Worm (Caenorhabditis elegans) whole organism, L3 larva: ENCODE measurements around the gene F44E2.6.
A peak's percentile ranks its signal among the peaks of the same experiment; 100 is the strongest.

Experiments
- R02D3.7 ChIP-seq: fragments of 150-350 bp; optimal IDR thresholded peaks from 2 replicates; lab custom pipeline; 2014; ENCODE audit warnings: missing biosample characterization, missing genetic modification characterization
- ZK546.5 ChIP-seq: sonication (generic microtip); optimal IDR thresholded peaks from 2 replicates; lab custom pipeline; 2017; ENCODE audit warnings: missing biosample characterization, missing genetic modification characterization
- aly-2 ChIP-seq: fragments of 150-350 bp; optimal IDR thresholded peaks from 2 replicates; lab custom pipeline; 2014; ENCODE audit warnings: missing biosample characterization, missing genetic modification characterization
- ama-1 ChIP-seq: fragments of 150-350 bp; optimal IDR thresholded peaks from 2 replicates; lab custom pipeline; 2018
- ceh-16 ChIP-seq: sonication (generic microtip); optimal IDR thresholded peaks from 2 replicates; lab custom pipeline; 2017; ENCODE audit warnings: missing biosample characterization, missing genetic modification characterization
- ceh-28 ChIP-seq: fragments of 150-350 bp; optimal IDR thresholded peaks from 2 replicates; lab custom pipeline; 2014; ENCODE audit warnings: missing biosample characterization, missing genetic modification reagents, missing genetic modification characterization
- ceh-82 ChIP-seq: fragments of 150-350 bp; optimal IDR thresholded peaks from 2 replicates; lab custom pipeline; 2014; ENCODE audit warnings: missing biosample characterization, missing genetic modification characterization
- ceh-9 ChIP-seq: sonication (generic microtip); optimal IDR thresholded peaks from 2 replicates; lab custom pipeline; 2018; ENCODE audit warnings: missing biosample characterization, missing genetic modification characterization
- daf-12 ChIP-seq: fragments of 150-350 bp; optimal IDR thresholded peaks from 2 replicates; lab custom pipeline; 2014; ENCODE audit warnings: missing biosample characterization, missing genetic modification reagents, missing genetic modification characterization
- egl-27 ChIP-seq: sonication (generic microtip); optimal IDR thresholded peaks from 4 replicates; lab custom pipeline; 2017; ENCODE audit warnings: missing biosample characterization, missing genetic modification reagents, missing genetic modification characterization
- egl-5 ChIP-seq: fragments of 150-350 bp; optimal IDR thresholded peaks from 2 replicates; lab custom pipeline; 2017; ENCODE audit warnings: missing biosample characterization, missing genetic modification reagents, missing genetic modification characterization, inconsistent platforms
- elt-1 ChIP-seq: fragments of 150-350 bp; optimal IDR thresholded peaks from 2 replicates; lab custom pipeline; 2014; ENCODE audit warnings: missing biosample characterization, missing genetic modification characterization
- elt-2 ChIP-seq: sonication (generic microtip); optimal IDR thresholded peaks from 2 replicates; lab custom pipeline; 2016; ENCODE audit warnings: missing genetic modification reagents, mild to moderate bottlenecking, missing genetic modification characterization, missing compliant biosample characterization
- elt-3 ChIP-seq, 3 experiments: fragments of 150-350 bp in 1 of 3; sonication (generic microtip) in 2 of 3; optimal IDR thresholded peaks; 2 replicates in 2 of 3; 4 replicates in 1 of 3; lab custom pipeline; 2014 to 2017; ENCODE audit warnings: missing biosample characterization in 3 of 3, missing genetic modification characterization in 3 of 3
- eor-1 ChIP-seq, 2 experiments: fragments of 150-350 bp; optimal IDR thresholded peaks; 2 replicates each; lab custom pipeline; 2014 to 2018; ENCODE audit warnings: missing biosample characterization in 2 of 2, missing genetic modification characterization in 2 of 2
- fkh-10 ChIP-seq: sonication (generic microtip); optimal IDR thresholded peaks from 2 replicates; lab custom pipeline; 2017; ENCODE audit warnings: missing biosample characterization, missing genetic modification reagents, missing genetic modification characterization
- fkh-2 ChIP-seq: fragments of 150-350 bp; optimal IDR thresholded peaks from 2 replicates; lab custom pipeline; 2014; ENCODE audit warnings: missing biosample characterization, missing genetic modification reagents, missing genetic modification characterization
- fos-1 ChIP-seq: fragments of 150-350 bp; optimal IDR thresholded peaks from 2 replicates; lab custom pipeline; 2014; ENCODE audit warnings: missing biosample characterization, missing genetic modification characterization
- hmg-11 ChIP-seq: sonication (generic microtip); optimal IDR thresholded peaks from 2 replicates; lab custom pipeline; 2016; ENCODE audit warnings: missing genetic modification characterization, missing compliant biosample characterization
- jun-1 ChIP-seq: fragments of 150-350 bp; optimal IDR thresholded peaks from 2 replicates; lab custom pipeline; 2014; ENCODE audit warnings: missing biosample characterization, missing genetic modification reagents, missing genetic modification characterization
- lin-15B ChIP-seq: fragments of 150-350 bp; optimal IDR thresholded peaks from 2 replicates; lab custom pipeline; 2014; ENCODE audit warnings: missing biosample characterization, missing genetic modification characterization
- lin-39 ChIP-seq: fragments of 150-350 bp; optimal IDR thresholded peaks from 2 replicates; lab custom pipeline; 2018; ENCODE audit warnings: missing biosample characterization, missing genetic modification reagents, missing genetic modification characterization
- lsy-12 ChIP-seq: sonication (generic microtip); optimal IDR thresholded peaks from 2 replicates; lab custom pipeline; 2016; ENCODE audit warnings: mild to moderate bottlenecking, missing genetic modification characterization, missing compliant biosample characterization
- mdl-1 ChIP-seq: fragments of 150-350 bp; optimal IDR thresholded peaks from 2 replicates; lab custom pipeline; 2014; ENCODE audit warnings: missing biosample characterization, missing genetic modification characterization
- mml-1 ChIP-seq: fragments of 150-350 bp; sonication (generic microtip); optimal IDR thresholded peaks from 3 replicates; lab custom pipeline; 2014; ENCODE audit warnings: missing biosample characterization, missing genetic modification characterization
- nfya-1 ChIP-seq: sonication (generic microtip); optimal IDR thresholded peaks from 2 replicates; lab custom pipeline; 2017; ENCODE audit warnings: missing genetic modification characterization, mild to moderate bottlenecking, missing compliant biosample characterization, antibody characterized with exemption, moderate library complexity; ENCODE audit not compliant: insufficient read depth
- nhr-11 ChIP-seq: fragments of 150-350 bp; optimal IDR thresholded peaks from 2 replicates; lab custom pipeline; 2014; ENCODE audit warnings: missing biosample characterization, missing genetic modification characterization
- nhr-12 ChIP-seq: fragments of 150-350 bp; optimal IDR thresholded peaks from 2 replicates; lab custom pipeline; 2014; ENCODE audit warnings: missing biosample characterization, missing genetic modification characterization
- nhr-23 ChIP-seq: fragments of 150-350 bp; optimal IDR thresholded peaks from 2 replicates; lab custom pipeline; 2014; ENCODE audit warnings: missing biosample characterization, missing genetic modification reagents, missing genetic modification characterization
- nhr-237 ChIP-seq: fragments of 150-350 bp; optimal IDR thresholded peaks from 2 replicates; lab custom pipeline; 2014; ENCODE audit warnings: missing biosample characterization, missing genetic modification characterization
- nhr-25 ChIP-seq: sonication (generic microtip); optimal IDR thresholded peaks from 2 replicates; lab custom pipeline; 2017; ENCODE audit warnings: missing biosample characterization, missing genetic modification characterization
- nhr-28 ChIP-seq: fragments of 150-350 bp; optimal IDR thresholded peaks from 2 replicates; lab custom pipeline; 2014; ENCODE audit warnings: missing biosample characterization, missing genetic modification characterization
- nhr-43 ChIP-seq: sonication (generic microtip); optimal IDR thresholded peaks from 2 replicates; lab custom pipeline; 2016; ENCODE audit warnings: mild to moderate bottlenecking, missing genetic modification characterization, missing compliant biosample characterization; ENCODE audit not compliant: poor library complexity, severe bottlenecking
- nhr-67 ChIP-seq: fragments of 150-350 bp; optimal IDR thresholded peaks from 2 replicates; lab custom pipeline; 2014; ENCODE audit warnings: missing biosample characterization, missing genetic modification characterization
- nhr-76 ChIP-seq: fragments of 150-350 bp; sonication (generic microtip); optimal IDR thresholded peaks from 5 replicates; lab custom pipeline; 2014; ENCODE audit warnings: missing biosample characterization, missing genetic modification characterization
- nhr-77 ChIP-seq: fragments of 150-350 bp; optimal IDR thresholded peaks from 2 replicates; lab custom pipeline; 2014; ENCODE audit warnings: missing biosample characterization, missing genetic modification characterization
- pha-4 ChIP-seq: fragments of 150-350 bp; optimal IDR thresholded peaks from 2 replicates; lab custom pipeline; 2014; ENCODE audit warnings: missing biosample characterization, missing genetic modification reagents, missing genetic modification characterization
- pqm-1 ChIP-seq: fragments of 150-350 bp; optimal IDR thresholded peaks from 2 replicates; lab custom pipeline; 2017; ENCODE audit warnings: missing biosample characterization, missing genetic modification characterization, inconsistent platforms
- sea-2 ChIP-seq: fragments of 150-350 bp; sonication (generic microtip); optimal IDR thresholded peaks from 4 replicates; lab custom pipeline; 2014; ENCODE audit warnings: missing biosample characterization, missing genetic modification reagents, missing genetic modification characterization
- skn-1 ChIP-seq: fragments of 150-350 bp; optimal IDR thresholded peaks from 2 replicates; lab custom pipeline; 2014; ENCODE audit warnings: missing biosample characterization, missing genetic modification characterization
- snpc-4 ChIP-seq: fragments of 150-350 bp; optimal IDR thresholded peaks from 2 replicates; lab custom pipeline; 2014; ENCODE audit warnings: missing biosample characterization, missing genetic modification characterization
- tbx-2 ChIP-seq: sonication (generic microtip); optimal IDR thresholded peaks from 2 replicates; lab custom pipeline; 2016; ENCODE audit warnings: mild to moderate bottlenecking, missing genetic modification characterization, missing compliant biosample characterization
- unc-39 ChIP-seq: sonication (generic microtip); optimal IDR thresholded peaks from 4 replicates; lab custom pipeline; 2017; ENCODE audit warnings: missing biosample characterization, missing genetic modification characterization
- unc-62 ChIP-seq: fragments of 150-350 bp; sonication (generic microtip); optimal IDR thresholded peaks from 4 replicates; lab custom pipeline; 2014; ENCODE audit warnings: missing biosample characterization, missing genetic modification reagents, missing genetic modification characterization
- zag-1 ChIP-seq: fragments of 150-350 bp; optimal IDR thresholded peaks from 2 replicates; lab custom pipeline; 2014; ENCODE audit warnings: missing biosample characterization, missing genetic modification characterization
- ztf-11 ChIP-seq: fragments of 150-350 bp; optimal IDR thresholded peaks from 2 replicates; lab custom pipeline; 2014; ENCODE audit warnings: missing biosample characterization, missing genetic modification characterization
- ztf-4 ChIP-seq: fragments of 150-350 bp; optimal IDR thresholded peaks from 2 replicates; lab custom pipeline; 2014; ENCODE audit warnings: missing biosample characterization, missing genetic modification characterization

The F44E2.6 gene

ce11 chrIII:8797211-8797733 lies 47.7 kb downstream of the F44E2.6 start:
- TF ChIP-seq daf-12 (tag; lab: Kevin White, UChicago) = no peak
- peak; percentile 34 for TF ChIP-seq egl-5
- TF ChIP-seq skn-1 (tag; lab: Kevin White, UChicago) = peak; percentile 76
- peak; percentile 71 for TF ChIP-seq unc-62 (GFP tag; lab: Kevin White, UChicago)
- peak in 1 of 3 experiments; percentile 74 for TF ChIP-seq elt-3 (tag; optimal IDR thresholded peaks at IDR 0.05; lab: Kevin White, UChicago)
- peak; percentile 44 for TF ChIP-seq R02D3.7 (tag; lab: Kevin White, UChicago)
- TF ChIP-seq eor-1 (tag; optimal IDR thresholded peaks at IDR 0.05; lab: Kevin White, UChicago) = no peak
- TF ChIP-seq ceh-9 = no peak
- TF ChIP-seq nhr-76 (tag; lab: Kevin White, UChicago) = peak; percentile 36
- TF ChIP-seq nhr-43 (tag; lab: Kevin White, UChicago) = peak; percentile 87
- TF ChIP-seq pha-4 = peak; percentile 43
- TF ChIP-seq lin-15B (tag; lab: Kevin White, UChicago) = peak; percentile 49
- peak; percentile 68 for TF ChIP-seq hmg-11 (tag; lab: Kevin White, UChicago)
- peak; percentile 27 for TF ChIP-seq egl-27 (tag; lab: Kevin White, UChicago)
- TF ChIP-seq lin-39 (tag; lab: Kevin White, UChicago) = peak; percentile 93
- TF ChIP-seq nfya-1 (tag; lab: Kevin White, UChicago) = peak; percentile 89
- peak; percentile 68 for TF ChIP-seq nhr-23 (tag; lab: Kevin White, UChicago)
- TF ChIP-seq nhr-25 (tag; lab: Kevin White, UChicago) = peak; percentile 92
- no peak for TF ChIP-seq ama-1 (lab: Kevin White, UChicago)
- TF ChIP-seq unc-39 (tag; lab: Kevin White, UChicago) = no peak
- TF ChIP-seq nhr-67 (tag; lab: Kevin White, UChicago) = no peak
- TF ChIP-seq fkh-10 = peak; percentile 73
- TF ChIP-seq nhr-237 (tag; lab: Kevin White, UChicago) = no peak
- no peak for TF ChIP-seq ZK546.5
- TF ChIP-seq ceh-28 (tag; lab: Kevin White, UChicago) = peak; percentile 83
- TF ChIP-seq nhr-11 (tag; lab: Kevin White, UChicago) = peak; percentile 5
- peak; percentile 14 for TF ChIP-seq sea-2 (GFP tag; lab: Kevin White, UChicago)
- peak; percentile 43 for TF ChIP-seq fos-1 (tag; lab: Kevin White, UChicago)
- TF ChIP-seq elt-1 (tag; lab: Kevin White, UChicago) = peak; percentile 59
- TF ChIP-seq ceh-16 (tag; lab: Kevin White, UChicago) = no peak
- peak; percentile 94 for TF ChIP-seq jun-1 (tag; lab: Kevin White, UChicago)
- peak; percentile 75 for TF ChIP-seq snpc-4 (tag; lab: Kevin White, UChicago)
- peak; percentile 96 for TF ChIP-seq elt-2 (tag; lab: Kevin White, UChicago)
- peak; percentile 75 for TF ChIP-seq tbx-2 (tag; lab: Kevin White, UChicago)
- TF ChIP-seq ceh-82 (tag; lab: Kevin White, UChicago) = peak; percentile 42
- TF ChIP-seq aly-2 (tag; lab: Kevin White, UChicago) = no peak
- TF ChIP-seq mdl-1 (tag; lab: Kevin White, UChicago) = peak; percentile 90
- TF ChIP-seq nhr-77 (tag; lab: Kevin White, UChicago) = peak; percentile 18
- TF ChIP-seq pqm-1 (tag; lab: Kevin White, UChicago) = peak; percentile 96
- TF ChIP-seq lsy-12 = peak; percentile 81
- no peak for TF ChIP-seq ztf-11
- TF ChIP-seq, all 47 proteins: peak for 30

- TF ChIP-seq nfya-1 (tag; lab: Kevin White, UChicago) = peak; percentile 97
- TF ChIP-seq nhr-43 (tag; lab: Kevin White, UChicago) = peak; percentile 97
- TF ChIP-seq tbx-2 (tag; lab: Kevin White, UChicago) = peak; percentile 93
- TF ChIP-seq lsy-12 = peak; percentile 94
- no peak for TF ChIP-seq ceh-16 (tag; lab: Kevin White, UChicago)
- peak; percentile 97 for TF ChIP-seq snpc-4 (tag; lab: Kevin White, UChicago)
- peak; percentile 96 for TF ChIP-seq mdl-1 (tag; lab: Kevin White, UChicago)
- TF ChIP-seq nhr-237 (tag; lab: Kevin White, UChicago) = no peak
- no peak for TF ChIP-seq fkh-2 (tag; lab: Kevin White, UChicago)
- peak; percentile 60 for TF ChIP-seq ama-1 (lab: Kevin White, UChicago)
- peak; percentile 68 for TF ChIP-seq egl-5
- TF ChIP-seq elt-2 (tag; lab: Kevin White, UChicago) = peak; percentile 66
- peak; percentile 71 for TF ChIP-seq lin-15B (tag; lab: Kevin White, UChicago)
- TF ChIP-seq nhr-12 (tag; lab: Kevin White, UChicago) = no peak
- peak; percentile 60 for TF ChIP-seq nhr-77 (tag; lab: Kevin White, UChicago)
- TF ChIP-seq ceh-28 (tag; lab: Kevin White, UChicago) = peak; percentile 95
- no peak for TF ChIP-seq mml-1 (tag; lab: Kevin White, UChicago)
- peak; percentile 88 for TF ChIP-seq egl-27 (tag; lab: Kevin White, UChicago)
- TF ChIP-seq fos-1 (tag; lab: Kevin White, UChicago) = peak; percentile 53
- TF ChIP-seq pqm-1 (tag; lab: Kevin White, UChicago) = peak; percentile 85
- TF ChIP-seq zag-1 (tag; lab: Kevin White, UChicago) = peak; percentile 87
- peak; percentile 95 for TF ChIP-seq fkh-10
- TF ChIP-seq unc-39 (tag; lab: Kevin White, UChicago) = peak; percentile 20
- peak; percentile 54 for TF ChIP-seq skn-1 (tag; lab: Kevin White, UChicago)
- TF ChIP-seq ztf-4 (tag; lab: Kevin White, UChicago) = peak; percentile 78
- TF ChIP-seq lin-39 (tag; lab: Kevin White, UChicago) = peak; percentile 93
- TF ChIP-seq nhr-28 (tag; lab: Kevin White, UChicago) = no peak
- TF ChIP-seq daf-12 (tag; lab: Kevin White, UChicago) = peak; percentile 63
- peak; percentile 96 for TF ChIP-seq jun-1 (tag; lab: Kevin White, UChicago)
- TF ChIP-seq nhr-11 (tag; lab: Kevin White, UChicago) = peak; percentile 93
- TF ChIP-seq hmg-11 (tag; lab: Kevin White, UChicago) = peak; percentile 100
These were observed 49.3 kb downstream of the F44E2.6 start for ce11 chrIII:8795595-8796141.
